Worm (Caenorhabditis elegans) whole organism, early embryonic: ENCODE data around the gene srsy-1.

ENCODE experiments used
- B0310.2 ChIP-seq: sonication (generic microtip); optimal IDR thresholded peaks from 2 replicates; lab custom pipeline; 2016; ENCODE audit warnings: mild to moderate bottlenecking, missing genetic modification characterization, missing compliant biosample characterization
- aly-1 ChIP-seq: sonication (generic microtip); optimal IDR thresholded peaks from 2 replicates; lab custom pipeline; 2016; ENCODE audit warnings: missing genetic modification characterization, missing compliant biosample characterization
- ama-1 ChIP-seq: fragments of 150-350 bp; optimal IDR thresholded peaks from 2 replicates; lab custom pipeline; 2014
- ceh-13 ChIP-seq: fragments of 200-800 bp; sonication (Bioruptor generic); optimal IDR thresholded peaks from 2 replicates; lab custom pipeline; 2018; ENCODE audit warnings: mild to moderate bottlenecking, missing genetic modification characterization, missing compliant biosample characterization
- ceh-36 ChIP-seq: sonication (generic microtip); optimal IDR thresholded peaks from 2 replicates; lab custom pipeline; 2016; ENCODE audit warnings: missing genetic modification characterization, inconsistent platforms, missing compliant biosample characterization
- ets-7 ChIP-seq: sonication (generic microtip); optimal IDR thresholded peaks from 2 replicates; lab custom pipeline; 2016; ENCODE audit warnings: missing genotype, missing genetic modification characterization, missing compliant biosample characterization
- flt-1 ChIP-seq: fragments of 200-800 bp; sonication (Bioruptor generic); IDR thresholded peaks from 2 replicates; pipeline ENCODE4 v1.3.6; 2022; ENCODE audit warnings: missing genetic modification characterization, missing compliant biosample characterization
- hmg-4 ChIP-seq: fragments of 200-800 bp; sonication (Bioruptor generic); optimal IDR thresholded peaks from 2 replicates; lab custom pipeline; 2018; ENCODE audit warnings: mild to moderate bottlenecking, missing genetic modification characterization, missing compliant biosample characterization
- pes-1 ChIP-seq: fragments of 200-800 bp; sonication (Bioruptor generic); IDR thresholded peaks from 2 replicates; pipeline ENCODE4 v1.3.6; 2022; ENCODE audit warnings: missing genetic modification reagents, missing genetic modification characterization, missing compliant biosample characterization
- scrt-1 ChIP-seq: fragments of 200-800 bp; sonication (Bioruptor generic); IDR thresholded peaks from 2 replicates; pipeline ENCODE4 v1.3.6; 2022; ENCODE audit warnings: missing genetic modification characterization, missing compliant biosample characterization
- sea-1 ChIP-seq: fragments of 200-800 bp; sonication (Bioruptor generic); conservative IDR thresholded peaks from 2 replicates; pipeline ENCODE4 v1.3.6; 2022; ENCODE audit warnings: missing genetic modification characterization, missing compliant biosample characterization
- tbx-37 ChIP-seq: fragments of 200-800 bp; sonication (Bioruptor generic); conservative IDR thresholded peaks from 2 replicates; pipeline ENCODE4 v1.3.6; 2022; ENCODE audit warnings: missing genetic modification reagents, missing genetic modification characterization, missing compliant biosample characterization
- tra-4 ChIP-seq: sonication (generic microtip); optimal IDR thresholded peaks from 2 replicates; lab custom pipeline; 2017; ENCODE audit warnings: missing genetic modification characterization, missing compliant biosample characterization

DNA sequence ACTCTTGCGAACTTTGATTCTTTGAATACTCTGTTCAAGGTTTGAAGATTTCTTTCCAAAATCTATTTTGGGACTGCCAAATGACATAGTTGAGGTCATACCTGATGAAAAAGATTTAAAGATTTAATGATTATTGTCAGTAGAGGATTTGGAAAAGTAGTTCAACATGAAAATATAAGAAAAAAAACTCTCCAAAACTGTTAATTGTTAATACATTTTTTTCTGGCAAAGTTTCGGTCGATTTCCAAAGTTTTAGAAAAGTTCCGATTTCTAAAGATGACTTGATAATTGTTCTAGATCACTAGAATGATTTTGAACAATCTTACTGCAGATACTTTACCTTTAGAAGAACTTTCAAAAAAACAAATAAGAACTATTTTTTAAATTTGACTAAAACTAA is 44.6 kb upstream of the srsy-1 start, which contains the start of gene C27A2.7:
- TF ChIP-seq ama-1 (lab: Kevin White, UChicago) (no peak), ceh-36 (tag; lab: Kevin White, UChicago) (no peak), tbx-37 (GFP tag; lab: Robert Waterston, UW) (no peak), ceh-13 (GFP tag; lab: Kevin White, UChicago) (no peak), aly-1 (tag; lab: Kevin White, UChicago) (no peak), B0310.2 (tag; lab: Kevin White, UChicago) (no peak), tra-4 (tag; lab: Kevin White, UChicago) (no peak), pes-1 (GFP tag; lab: Robert Waterston, UW) (no peak), scrt-1 (no peak), flt-1 (GFP tag; lab: Robert Waterston, UW) (no peak), hmg-4 (no peak), ets-7 (tag; lab: Kevin White, UChicago) (no peak), sea-1 (no peak)
